Worm (Caenorhabditis elegans): Measurements from ENCODE around the gene Y60A9A.1.
"Not testable (repeated sequence)": the region's sequence is repeated elsewhere in the genome, so short reads cannot be mapped to it uniquely, and the experiment has no call there.

DNA sequence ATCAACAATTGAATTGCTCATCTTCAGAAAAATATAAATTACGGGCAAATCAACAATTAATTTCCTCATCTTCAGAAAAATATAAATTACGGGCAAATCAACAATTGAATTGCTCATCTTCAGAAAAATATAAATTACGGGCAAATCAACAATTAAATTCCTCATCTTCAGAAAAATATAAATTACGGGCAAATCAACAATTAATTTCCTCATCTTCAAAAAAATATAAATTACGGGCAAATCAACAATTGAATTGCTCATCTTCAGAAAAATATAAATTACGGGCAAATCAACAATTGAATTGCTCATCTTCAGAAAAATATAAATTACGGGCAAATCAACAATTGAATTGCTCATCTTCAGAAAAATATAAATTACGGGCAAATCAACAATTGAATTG is 9.6 kb upstream of the Y60A9A.1 start:
- not testable (repeated sequence) for TF ChIP-seq rcor-1 (GFP tag; IDR thresholded peaks at IDR 0.05); dpl-1 (GFP tag; optimal IDR thresholded peaks at IDR 0.05); him-1 (tag; optimal IDR thresholded peaks at IDR 0.05); lir-1 (GFP tag; conservative IDR thresholded peaks at IDR 0.05); lin-40 (tag; optimal IDR thresholded peaks at IDR 0.05); hlh-26 (GFP tag; conservative IDR thresholded peaks at IDR 0.05); ets-4 (GFP tag; optimal IDR thresholded peaks at IDR 0.05); unc-62 (GFP tag; optimal IDR thresholded peaks at IDR 0.05); fkh-3 (tag; optimal IDR thresholded peaks at IDR 0.05); Y56A3A.18 (GFP tag; IDR thresholded peaks at IDR 0.05); unc-130 (GFP tag; optimal IDR thresholded peaks at IDR 0.05); ama-1 (optimal IDR thresholded peaks at IDR 0.05); ama-1 (GFP tag; optimal IDR thresholded peaks at IDR 0.05); cebp-1 (GFP tag; IDR thresholded peaks at IDR 0.05); cebp-1 (tag; optimal IDR thresholded peaks at IDR 0.05)

All from whole organism, young adult.